Fruit fly (Drosophila melanogaster) whole organism: ENCODE data around the gene CG13631.

ENCODE experiments used
- CG8478 ChIP-seq: fragments of >200 bp; optimal IDR thresholded peaks from 2 replicates; lab custom pipeline; 2018; ENCODE audit warnings: inconsistent platforms
- Dll ChIP-seq: fragments of >200 bp; optimal IDR thresholded peaks from 2 replicates; lab custom pipeline; 2017
- pan ChIP-seq: fragments of >200 bp; optimal IDR thresholded peaks from 2 replicates; lab custom pipeline; 2017
- psq ChIP-seq: fragments of >200 bp; optimal IDR thresholded peaks from 2 replicates; lab custom pipeline; 2017
- usp ChIP-seq: fragments of >200 bp; optimal IDR thresholded peaks from 2 replicates; lab custom pipeline; 2017; ENCODE audit warnings: missing biosample characterization, missing genetic modification characterization, mixed read lengths

DNA sequence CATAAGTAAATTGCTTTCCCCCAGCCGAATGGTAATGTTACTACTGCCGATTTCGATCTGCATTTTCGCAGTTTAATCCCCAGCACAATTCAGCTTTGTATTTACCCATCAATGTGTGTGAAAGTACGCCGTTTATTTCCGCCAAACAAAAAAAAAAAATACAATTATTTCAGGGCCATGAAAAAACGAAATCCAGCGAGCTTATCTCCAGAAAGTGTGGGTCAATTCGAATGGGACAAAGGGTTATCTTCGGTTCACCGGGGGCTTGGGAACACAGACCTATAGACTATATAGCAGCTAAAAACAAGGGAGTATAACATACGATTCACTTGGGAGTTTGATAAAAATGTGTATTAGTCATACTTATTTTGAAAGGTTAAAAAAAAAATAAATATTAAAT, 42.1 kb upstream of the CG13631 start:
- no peak for TF ChIP-seq CG8478 (lab: Kevin White, UChicago)
- TF ChIP-seq psq (lab: Kevin White, UChicago) = no peak
- no peak for TF ChIP-seq pan (lab: Kevin White, UChicago)
- TF ChIP-seq Dll = no peak
- no peak for TF ChIP-seq usp (GFP tag; lab: Kevin White, UChicago)
